Fruit fly (Drosophila melanogaster) whole organism, pupa: ENCODE measurements around the gene CG45493.
"Not testable (repeated sequence)": the region's sequence is repeated elsewhere in the genome, so short reads cannot be mapped to it uniquely, and the experiment has no call there.

Source experiments
- CG10348 ChIP-seq: fragments of 200-800 bp; sonication (Bioruptor generic); IDR thresholded peaks from 2 replicates; pipeline ENCODE4 v1.3.6; 2022; ENCODE audit warnings: missing biosample characterization, missing genetic modification characterization
- CG12605 ChIP-seq: fragments of 200-800 bp; sonication (Bioruptor generic); IDR thresholded peaks from 2 replicates; pipeline ENCODE4 v1.3.6; 2022; ENCODE audit warnings: missing biosample characterization, missing genetic modification characterization
- CG13204 ChIP-seq: fragments of 200-800 bp; sonication (Bioruptor generic); optimal IDR thresholded peaks from 2 replicates; lab custom pipeline; 2018; ENCODE audit warnings: missing biosample characterization, mild to moderate bottlenecking, missing genetic modification characterization, moderate library complexity
- CG14655 ChIP-seq: fragments of 200-800 bp; sonication (Bioruptor generic); optimal IDR thresholded peaks from 3 replicates; lab custom pipeline; 2017; ENCODE audit warnings: mild to moderate bottlenecking, missing biosample characterization, missing genetic modification reagents, missing genetic modification characterization
- CG15710 ChIP-seq: fragments of 200-800 bp; sonication (Bioruptor generic); optimal IDR thresholded peaks from 2 replicates; lab custom pipeline; 2018; ENCODE audit warnings: missing biosample characterization, mild to moderate bottlenecking, missing genetic modification characterization, moderate library complexity
- CG17806 ChIP-seq: fragments of 200-800 bp; sonication (Bioruptor generic); optimal IDR thresholded peaks from 2 replicates; lab custom pipeline; 2018; ENCODE audit warnings: missing biosample characterization, mild to moderate bottlenecking, missing genetic modification characterization, moderate library complexity
- CG32121 ChIP-seq: fragments of 200-800 bp; sonication (Bioruptor generic); IDR thresholded peaks from 2 replicates; pipeline ENCODE4 v1.3.6; 2022; ENCODE audit warnings: missing biosample characterization, missing genetic modification characterization
- CG34367 ChIP-seq: fragments of 200-800 bp; sonication (Bioruptor generic); optimal IDR thresholded peaks from 2 replicates; lab custom pipeline; 2018; ENCODE audit warnings: missing biosample characterization, mild to moderate bottlenecking, missing genetic modification characterization
- CG4496 ChIP-seq: fragments of 200-800 bp; sonication (Bioruptor generic); IDR thresholded peaks from 3 replicates; pipeline ENCODE4 v1.3.6; 2022; ENCODE audit warnings: missing biosample characterization, missing genetic modification characterization
- CG8159 ChIP-seq: fragments of 200-800 bp; sonication (Bioruptor generic); optimal IDR thresholded peaks from 3 replicates; lab custom pipeline; 2018; ENCODE audit warnings: missing biosample characterization, mild to moderate bottlenecking, missing genetic modification characterization, moderate library complexity
- CG8301 ChIP-seq: fragments of 200-800 bp; sonication (Bioruptor generic); optimal IDR thresholded peaks from 2 replicates; lab custom pipeline; 2018; ENCODE audit warnings: missing biosample characterization, mild to moderate bottlenecking, missing genetic modification characterization
- CG9948 ChIP-seq: fragments of 200-800 bp; sonication (Bioruptor generic); optimal IDR thresholded peaks from 2 replicates; lab custom pipeline; 2018; ENCODE audit warnings: missing biosample characterization, mild to moderate bottlenecking, missing genetic modification characterization, moderate library complexity
- D1 ChIP-seq: fragments of 200-800 bp; sonication (Bioruptor generic); optimal IDR thresholded peaks from 2 replicates; lab custom pipeline; 2018; ENCODE audit warnings: missing biosample characterization, mild to moderate bottlenecking, missing genetic modification characterization, moderate library complexity
- EcR ChIP-seq: fragments of 200-800 bp; sonication (Bioruptor generic); optimal IDR thresholded peaks from 3 replicates; lab custom pipeline; 2019; ENCODE audit warnings: missing biosample characterization, missing genetic modification characterization, mild to moderate bottlenecking, moderate library complexity, missing genetic modification reagents
- Ets98B ChIP-seq: fragments of 200-800 bp; sonication (Bioruptor generic); IDR thresholded peaks from 2 replicates; pipeline ENCODE4 v1.3.6; 2022; ENCODE audit warnings: missing biosample characterization, missing genetic modification characterization
- Pif1A ChIP-seq: fragments of 200-800 bp; sonication (Bioruptor generic); optimal IDR thresholded peaks from 3 replicates; lab custom pipeline; 2016; ENCODE audit warnings: missing biosample characterization, missing genetic modification characterization
- Pif1B ChIP-seq: fragments of 200-800 bp; sonication (Bioruptor generic); optimal IDR thresholded peaks from 3 replicates; lab custom pipeline; 2016; ENCODE audit warnings: missing biosample characterization, missing genetic modification characterization
- Snoo ChIP-seq: fragments of 200-800 bp; sonication (Bioruptor generic); optimal IDR thresholded peaks from 3 replicates; lab custom pipeline; 2017; ENCODE audit warnings: missing biosample characterization, mild to moderate bottlenecking, missing genetic modification characterization, inconsistent platforms
- fd96Ca ChIP-seq: fragments of 200-800 bp; sonication (Bioruptor generic); IDR thresholded peaks from 3 replicates; pipeline ENCODE4 v1.3.6; 2022; ENCODE audit warnings: missing biosample characterization, missing genetic modification characterization
- gl ChIP-seq: fragments of 200-800 bp; sonication (Bioruptor generic); optimal IDR thresholded peaks from 2 replicates; lab custom pipeline; 2018; ENCODE audit warnings: missing biosample characterization, mild to moderate bottlenecking, missing genetic modification characterization
- rn ChIP-seq: fragments of 200-800 bp; sonication (Bioruptor generic); IDR thresholded peaks from 2 replicates; pipeline ENCODE4 v1.3.6; 2022; ENCODE audit warnings: missing biosample characterization, missing genetic modification characterization

The CG45493 gene

dm6 chrX:19948773-19949172, at the start of gene CG45493:
TSS of gene CG45493 (minus strand) at chrX:19948873.
- TF ChIP-seq CG13204 (GFP tag; lab: Kevin White, UChicago); Snoo; EcR: not testable (repeated sequence)

dm6 chrX:19964215-19964614, 15.5 kb upstream of the CG45493 start:
- no peak for TF ChIP-seq Pif1A (GFP tag; lab: Kevin White, UChicago)
- TF ChIP-seq CG4496 (GFP tag; lab: Robert Waterston, UW): no peak; the same call in 2 of the 3 replicates
- TF ChIP-seq CG9948 (tag; lab: Kevin White, UChicago): peak; percentile 34
- no peak for TF ChIP-seq gl
- TF ChIP-seq CG13204 (GFP tag; lab: Kevin White, UChicago): no peak
- TF ChIP-seq CG34367: no peak
- peak; percentile 27 for TF ChIP-seq CG17806 (tag; lab: Kevin White, UChicago)
- TF ChIP-seq CG10348 (GFP tag; lab: Robert Waterston, UW): no peak
- TF ChIP-seq EcR: peak; percentile 32
- TF ChIP-seq CG32121: no peak
- TF ChIP-seq CG8159 (tag; lab: Kevin White, UChicago): peak; percentile 37
- TF ChIP-seq Snoo: peak; percentile 18
- TF ChIP-seq CG14655 (GFP tag; lab: Kevin White, UChicago): peak; percentile 2
- no peak for TF ChIP-seq Ets98B (GFP tag; lab: Robert Waterston, UW)
- no peak for TF ChIP-seq D1 (tag; lab: Kevin White, UChicago)
- peak; percentile 48 for TF ChIP-seq CG15710
- TF ChIP-seq CG12605: no peak
- TF ChIP-seq CG8301 (tag; lab: Kevin White, UChicago): no peak
- TF ChIP-seq rn: no peak
- TF ChIP-seq Pif1B: no peak
- TF ChIP-seq fd96Ca (GFP tag; lab: Robert Waterston, UW): no peak
- TF ChIP-seq, all 21 proteins: peak for 7

DNA sequence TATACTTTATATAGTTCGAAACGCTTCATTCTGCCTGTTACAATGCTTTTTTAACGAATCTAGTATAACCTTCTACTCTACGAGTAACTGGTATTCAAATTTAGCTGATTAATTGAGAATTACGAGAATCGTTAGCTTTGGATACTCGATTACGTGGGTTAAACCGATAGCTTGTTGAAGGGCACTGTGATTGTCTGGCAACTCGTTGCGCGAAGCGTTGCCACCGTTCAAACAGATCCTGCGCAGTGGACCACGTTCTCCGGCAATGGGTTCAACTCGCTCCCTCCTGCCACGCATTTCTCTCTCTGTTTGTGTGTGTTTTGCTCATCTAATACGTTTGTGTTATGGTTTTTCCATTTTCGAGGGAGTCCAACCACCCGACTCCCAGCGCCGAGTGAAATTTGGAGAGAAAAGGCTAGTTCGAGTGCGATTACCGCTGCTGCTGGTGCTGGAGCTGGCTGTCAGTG, 12.2 kb upstream of the CG45493 start, which contains the start of gene Nep3:
TSS of gene Nep3 (plus strand) at position 417 of the 467 bp plus-strand sequence.
- TF ChIP-seq CG13204 (GFP tag; lab: Kevin White, UChicago) (no peak), CG9948 (tag; lab: Kevin White, UChicago) (no peak), CG15710 (no peak), fd96Ca (GFP tag; lab: Robert Waterston, UW) (no peak), CG14655 (GFP tag; lab: Kevin White, UChicago) (no peak), Pif1B (no peak), CG4496 (GFP tag; lab: Robert Waterston, UW) (no peak), rn (no peak)

- no peak for TF ChIP-seq CG13204 (GFP tag; lab: Kevin White, UChicago)
- TF ChIP-seq fd96Ca (GFP tag; lab: Robert Waterston, UW): no peak
These were observed 10.8 kb upstream of the CG45493 start, which contains the start of gene CG12655 for dm6 chrX:19959353-19959969. TSS of gene CG12655 (minus strand) at chrX:19959403.

DNA sequence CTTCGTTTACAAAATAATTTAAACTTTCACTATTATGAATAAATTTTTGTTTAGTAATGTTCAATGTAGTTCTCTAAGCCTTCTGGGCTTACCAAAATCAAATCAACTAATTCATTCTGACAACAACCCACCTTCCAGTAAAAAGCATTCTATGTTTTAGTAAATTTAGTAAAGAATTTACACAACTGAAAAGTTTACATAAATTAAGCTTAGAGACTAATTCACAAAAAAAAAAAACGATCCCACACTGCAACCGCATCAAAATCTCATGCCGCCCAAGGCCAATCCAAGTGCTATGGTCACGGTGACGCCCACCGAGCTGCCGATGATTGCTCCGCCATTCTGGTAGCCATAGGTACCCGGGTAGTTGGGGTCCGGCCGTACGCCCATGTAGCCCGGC, 9.6 kb upstream of the CG45493 start, which contains the start of gene CG43784:
TSS of gene CG43784 (minus strand) at position 101 of the 400 bp plus-strand sequence.
- TF ChIP-seq Snoo; CG17806 (tag; lab: Kevin White, UChicago); CG32121: not testable (repeated sequence)

DNA sequence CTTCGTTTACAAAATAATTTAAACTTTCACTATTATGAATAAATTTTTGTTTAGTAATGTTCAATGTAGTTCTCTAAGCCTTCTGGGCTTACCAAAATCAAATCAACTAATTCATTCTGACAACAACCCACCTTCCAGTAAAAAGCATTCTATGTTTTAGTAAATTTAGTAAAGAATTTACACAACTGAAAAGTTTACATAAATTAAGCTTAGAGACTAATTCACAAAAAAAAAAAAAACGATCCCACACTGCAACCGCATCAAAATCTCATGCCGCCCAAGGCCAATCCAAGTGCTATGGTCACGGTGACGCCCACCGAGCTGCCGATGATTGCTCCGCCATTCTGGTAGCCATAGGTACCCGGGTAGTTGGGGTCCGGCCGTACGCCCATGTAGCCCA, 4.8 kb upstream of the CG45493 start, which contains the start of gene CG45494:
TSS of gene CG45494 (minus strand) at position 101 of the 400 bp plus-strand sequence.
- TF ChIP-seq CG13204 (GFP tag; lab: Kevin White, UChicago); CG4496 (GFP tag; lab: Robert Waterston, UW); CG8301 (tag; lab: Kevin White, UChicago): not testable (repeated sequence)

DNA sequence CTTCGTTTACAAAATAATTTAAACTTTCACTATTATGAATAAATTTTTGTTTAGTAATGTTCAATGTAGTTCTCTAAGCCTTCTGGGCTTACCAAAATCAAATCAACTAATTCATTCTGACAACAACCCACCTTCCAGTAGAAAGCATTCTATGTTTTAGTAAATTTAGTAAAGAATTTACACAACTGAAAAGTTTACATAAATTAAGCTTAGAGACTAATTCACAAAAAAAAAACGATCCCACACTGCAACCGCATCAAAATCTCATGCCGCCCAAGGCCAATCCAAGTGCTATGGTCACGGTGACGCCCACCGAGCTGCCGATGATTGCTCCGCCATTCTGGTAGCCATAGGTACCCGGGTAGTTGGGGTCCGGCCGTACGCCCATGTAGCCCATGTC, 4.6 kb downstream of the CG45493 start, which contains the start of gene CG45492:
TSS of gene CG45492 (minus strand) at position 101 of the 400 bp plus-strand sequence.
- not testable (repeated sequence) for TF ChIP-seq CG4496 (GFP tag; lab: Robert Waterston, UW); Pif1A (GFP tag; lab: Kevin White, UChicago); CG34367
- TF ChIP-seq, all 21 proteins: peak for 0; not testable (repeated sequence) for 21

- TF ChIP-seq CG15710; CG10348 (GFP tag; lab: Robert Waterston, UW); D1 (tag; lab: Kevin White, UChicago): not testable (repeated sequence)
These were observed 9.8 kb downstream of the CG45493 start, which contains the start of gene CG45491 for dm6 chrX:19938894-19939293. TSS of gene CG45491 (minus strand) at chrX:19938994.
